Worm (Caenorhabditis elegans): Measurements from ENCODE around the gene C53D6.6.

DNA sequence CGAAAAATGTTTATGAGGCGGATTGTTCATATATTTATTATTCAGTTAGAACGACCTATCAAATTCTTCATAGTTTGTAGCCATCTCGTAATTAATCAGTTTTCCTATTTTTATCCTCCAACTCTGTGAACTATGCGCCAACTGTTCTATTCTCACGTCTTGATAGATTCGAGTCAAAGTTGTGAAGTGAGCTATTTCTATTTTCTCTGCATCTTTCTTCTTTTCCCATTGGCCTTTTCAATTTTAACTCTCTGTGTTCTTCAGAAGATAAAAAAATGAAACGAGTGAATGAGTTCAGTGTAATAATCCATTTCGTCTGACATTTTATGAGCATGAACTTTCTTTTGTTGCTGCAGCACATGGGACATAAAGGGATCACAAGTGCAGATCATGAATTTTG lies 54.4 kb downstream of the C53D6.6 start:
- no peak for TF ChIP-seq lsy-2 (tag; optimal IDR thresholded peaks at IDR 0.05)
- TF ChIP-seq fkh-10 (GFP tag; optimal IDR thresholded peaks at IDR 0.05) = no peak
- TF ChIP-seq skn-1 (tag; optimal IDR thresholded peaks at IDR 0.05) = no peak

All from whole organism, L4 larva.